Worm (Caenorhabditis elegans) whole organism, young adult: ENCODE data around the gene T23F11.11.

Source experiments
- B0019.2 ChIP-seq: fragments of 200-800 bp; sonication (Bioruptor generic); conservative IDR thresholded peaks from 2 replicates; pipeline ENCODE4 v1.3.6; 2022; ENCODE audit warnings: missing genetic modification reagents, missing genetic modification characterization, missing compliant biosample characterization
- B0261.1 ChIP-seq: sonication (generic microtip); optimal IDR thresholded peaks from 2 replicates; lab custom pipeline; 2016; ENCODE audit warnings: mild to moderate bottlenecking, missing genetic modification characterization, moderate library complexity, missing compliant biosample characterization
- F33H1.4 ChIP-seq: fragments of 200-800 bp; sonication (Bioruptor generic); IDR thresholded peaks from 2 replicates; pipeline ENCODE4 v1.3.6; 2022; ENCODE audit warnings: missing genetic modification reagents, missing genetic modification characterization, missing compliant biosample characterization
- F39B2.1 ChIP-seq: fragments of 200-800 bp; sonication (Bioruptor generic); IDR thresholded peaks from 2 replicates; pipeline ENCODE4 v1.3.6; 2022; ENCODE audit warnings: missing genetic modification reagents, missing genetic modification characterization, missing compliant biosample characterization
- F49E8.2 ChIP-seq: sonication (generic microtip); optimal IDR thresholded peaks from 3 replicates; lab custom pipeline; 2017; ENCODE audit warnings: missing genetic modification characterization, mild to moderate bottlenecking, missing compliant biosample characterization, antibody characterized with exemption, moderate library complexity; ENCODE audit not compliant: insufficient read depth
- F57A8.1 ChIP-seq: fragments of 200-800 bp; sonication (Bioruptor generic); optimal IDR thresholded peaks from 2 replicates; lab custom pipeline; 2018; ENCODE audit warnings: mild to moderate bottlenecking, missing genetic modification characterization, moderate library complexity, missing compliant biosample characterization
- Y56A3A.18 ChIP-seq: fragments of 200-800 bp; sonication (Bioruptor generic); IDR thresholded peaks from 2 replicates; pipeline ENCODE4 v1.3.6; 2022; ENCODE audit warnings: missing genetic modification reagents, missing genetic modification characterization, missing compliant biosample characterization
- Y67H2A.10 ChIP-seq: fragments of 200-800 bp; sonication (Bioruptor generic); conservative IDR thresholded peaks from 2 replicates; pipeline ENCODE4 v1.3.6; 2022; ENCODE audit warnings: missing genetic modification reagents, missing genetic modification characterization, missing compliant biosample characterization
- ama-1 ChIP-seq, 3 experiments: fragments of 150-350 bp in 1 of 3; sonication (generic microtip) in 2 of 3; optimal IDR thresholded peaks; 2 replicates each; lab custom pipeline; 2014 to 2018; ENCODE audit warnings: missing biosample characterization in 2 of 3, missing genetic modification characterization in 2 of 3, missing genetic modification reagents in 2 of 3
- attf-5 ChIP-seq: fragments of 200-800 bp; sonication (Bioruptor generic); optimal IDR thresholded peaks from 2 replicates; lab custom pipeline; 2018; ENCODE audit warnings: mild to moderate bottlenecking, missing genetic modification characterization, missing compliant biosample characterization
- bed-1 ChIP-seq: fragments of 200-800 bp; sonication (Bioruptor generic); IDR thresholded peaks from 2 replicates; pipeline ENCODE4 v1.3.6; 2022; ENCODE audit warnings: missing genetic modification reagents, missing genetic modification characterization, missing compliant biosample characterization
- ceh-40 ChIP-seq: fragments of 200-800 bp; sonication (Bioruptor generic); IDR thresholded peaks from 2 replicates; pipeline ENCODE4 v1.3.6; 2022; ENCODE audit warnings: missing genetic modification characterization, missing compliant biosample characterization
- ceh-58 ChIP-seq: fragments of 200-800 bp; sonication (Bioruptor generic); IDR thresholded peaks from 2 replicates; pipeline ENCODE4 v1.3.6; 2022; ENCODE audit warnings: missing genetic modification characterization, missing compliant biosample characterization
- dpl-1 ChIP-seq: fragments of 150-350 bp; optimal IDR thresholded peaks from 2 replicates; lab custom pipeline; 2014; ENCODE audit warnings: missing biosample characterization, missing genetic modification reagents, missing genetic modification characterization
- egrh-3 ChIP-seq: fragments of 200-800 bp; sonication (Bioruptor generic); IDR thresholded peaks from 2 replicates; pipeline ENCODE4 v1.3.6; 2022; ENCODE audit warnings: missing genetic modification reagents, missing genetic modification characterization, missing compliant biosample characterization
- ekl-4 ChIP-seq: fragments of 200-800 bp; sonication (Bioruptor generic); IDR thresholded peaks from 2 replicates; pipeline ENCODE4 v1.3.6; 2022; ENCODE audit warnings: missing genetic modification reagents, missing genetic modification characterization, missing compliant biosample characterization
- ets-4 ChIP-seq: fragments of 200-800 bp; sonication (Bioruptor generic); optimal IDR thresholded peaks from 2 replicates; lab custom pipeline; 2018; ENCODE audit warnings: mild to moderate bottlenecking, missing genetic modification characterization, missing compliant biosample characterization
- fkh-3 ChIP-seq: sonication (generic microtip); optimal IDR thresholded peaks from 2 replicates; lab custom pipeline; 2016; ENCODE audit warnings: mild to moderate bottlenecking, missing genetic modification characterization, missing compliant biosample characterization
- lag-1 ChIP-seq: fragments of 200-800 bp; sonication (Bioruptor generic); IDR thresholded peaks from 2 replicates; pipeline ENCODE4 v1.3.6; 2022; ENCODE audit warnings: missing genetic modification reagents, missing genetic modification characterization, missing compliant biosample characterization
- let-526 ChIP-seq: fragments of 200-800 bp; sonication (Bioruptor generic); IDR thresholded peaks from 2 replicates; pipeline ENCODE4 v1.3.6; 2022; ENCODE audit warnings: missing genetic modification reagents, missing genetic modification characterization, missing compliant biosample characterization
- lin-26 ChIP-seq: fragments of 200-800 bp; sonication (Bioruptor generic); IDR thresholded peaks from 2 replicates; pipeline ENCODE4 v1.3.6; 2022; ENCODE audit warnings: missing genetic modification reagents, missing genetic modification characterization, missing compliant biosample characterization
- lin-35 ChIP-seq, 3 experiments: fragments of 150-350 bp in 2 of 3; sonication (generic microtip) in 1 of 3; optimal IDR thresholded peaks; 2 replicates each; lab custom pipeline; 2014 to 2018; ENCODE audit warnings: missing biosample characterization in 3 of 3, missing genetic modification characterization in 3 of 3, missing genetic modification reagents in 3 of 3
- lin-40 ChIP-seq: sonication (generic microtip); optimal IDR thresholded peaks from 2 replicates; lab custom pipeline; 2016; ENCODE audit warnings: missing genetic modification characterization, mild to moderate bottlenecking, missing compliant biosample characterization, missing genotype, missing genetic modification reagents
- lin-54 ChIP-seq: fragments of 200-800 bp; sonication (Bioruptor generic); optimal IDR thresholded peaks from 2 replicates; lab custom pipeline; 2018; ENCODE audit warnings: mild to moderate bottlenecking, missing genetic modification characterization, missing compliant biosample characterization
- lsl-1 ChIP-seq: fragments of 200-800 bp; sonication (Bioruptor generic); optimal IDR thresholded peaks from 2 replicates; lab custom pipeline; 2018; ENCODE audit warnings: mild to moderate bottlenecking, missing genetic modification characterization, moderate library complexity, missing compliant biosample characterization
- madf-6 ChIP-seq: fragments of 200-800 bp; sonication (Bioruptor generic); IDR thresholded peaks from 2 replicates; pipeline ENCODE4 v1.3.6; 2022; ENCODE audit warnings: missing genetic modification reagents, missing genetic modification characterization, missing compliant biosample characterization
- mel-28 ChIP-seq: sonication (generic microtip); optimal IDR thresholded peaks from 2 replicates; lab custom pipeline; 2016; ENCODE audit warnings: borderline replicate concordance, mild to moderate bottlenecking, missing genetic modification characterization, missing compliant biosample characterization
- mxl-1 ChIP-seq: sonication (generic microtip); optimal IDR thresholded peaks from 2 replicates; lab custom pipeline; 2016; ENCODE audit warnings: missing genetic modification characterization, missing compliant biosample characterization
- nfya-1 ChIP-seq: sonication (generic microtip); optimal IDR thresholded peaks from 2 replicates; lab custom pipeline; 2017; ENCODE audit warnings: antibody characterized with exemption, missing compliant biosample characterization, missing genetic modification characterization, borderline replicate concordance; ENCODE audit not compliant: insufficient read depth
- nfyb-1 ChIP-seq: fragments of 200-800 bp; sonication (Bioruptor generic); IDR thresholded peaks from 2 replicates; pipeline ENCODE4 v1.3.6; 2022; ENCODE audit warnings: missing genetic modification reagents, missing genetic modification characterization, missing compliant biosample characterization
- nhr-179 ChIP-seq: sonication (generic microtip); optimal IDR thresholded peaks from 2 replicates; lab custom pipeline; 2016; ENCODE audit warnings: mild to moderate bottlenecking, missing genetic modification characterization, missing compliant biosample characterization
- nhr-90 ChIP-seq: sonication (generic microtip); optimal IDR thresholded peaks from 2 replicates; lab custom pipeline; 2016; ENCODE audit warnings: missing genotype, mild to moderate bottlenecking, missing genetic modification characterization, missing compliant biosample characterization
- rpc-1 ChIP-seq, 2 experiments: fragments of 150-350 bp in 1 of 2; sonication (generic microtip) in 1 of 2; optimal IDR thresholded peaks; 2 replicates each; lab custom pipeline; 2014 to 2018; ENCODE audit warnings: missing biosample characterization in 1 of 2, missing genetic modification characterization in 1 of 2, missing genetic modification reagents in 1 of 2, missing genotype in 1 of 2
- sea-2 ChIP-seq: fragments of 200-800 bp; sonication (Bioruptor generic); IDR thresholded peaks from 2 replicates; pipeline ENCODE4 v1.3.6; 2022; ENCODE audit warnings: missing genetic modification characterization, missing compliant biosample characterization
- snpc-1.3 ChIP-seq: sonication (generic microtip); optimal IDR thresholded peaks from 2 replicates; lab custom pipeline; 2017; ENCODE audit warnings: missing genetic modification characterization, mild to moderate bottlenecking, missing compliant biosample characterization, antibody characterized with exemption, moderate library complexity, missing genotype, missing genetic modification reagents; ENCODE audit not compliant: insufficient read depth
- snpc-3.4 ChIP-seq: sonication (generic microtip); optimal IDR thresholded peaks from 2 replicates; lab custom pipeline; 2017; ENCODE audit warnings: missing genetic modification characterization, mild to moderate bottlenecking, missing compliant biosample characterization, antibody characterized with exemption, moderate library complexity, missing genotype, missing genetic modification reagents
- tbx-9 ChIP-seq: sonication (generic microtip); optimal IDR thresholded peaks from 2 replicates; lab custom pipeline; 2016; ENCODE audit warnings: borderline replicate concordance, missing genetic modification characterization, inconsistent platforms, missing compliant biosample characterization
- tlf-1 ChIP-seq: fragments of 200-800 bp; sonication (Bioruptor generic); optimal IDR thresholded peaks from 2 replicates; lab custom pipeline; 2018; ENCODE audit warnings: mild to moderate bottlenecking, missing genetic modification characterization, missing compliant biosample characterization
- unc-130 ChIP-seq: sonication (generic microtip); optimal IDR thresholded peaks from 2 replicates; lab custom pipeline; 2016; ENCODE audit warnings: missing genetic modification reagents, missing genetic modification characterization, missing compliant biosample characterization
- ztf-18 ChIP-seq: sonication (generic microtip); optimal IDR thresholded peaks from 2 replicates; lab custom pipeline; 2016; ENCODE audit warnings: missing genotype, mild to moderate bottlenecking, missing genetic modification characterization, missing compliant biosample characterization
- ztf-28 ChIP-seq: fragments of 200-800 bp; sonication (Bioruptor generic); IDR thresholded peaks from 2 replicates; pipeline ENCODE4 v1.3.6; 2022; ENCODE audit warnings: missing genetic modification reagents, missing genetic modification characterization, missing compliant biosample characterization

Gene T23F11.11

ce11 chrIII:4699922-4700321 lies 28.5 kb upstream of the T23F11.11 start, which contains the start of gene sel-13:
Gene sel-13, minus strand, starts transcription at chrIII:4700224.
- no peak for TF ChIP-seq mel-28 (tag; lab: Kevin White, UChicago)
- no peak for TF ChIP-seq F33H1.4
- TF ChIP-seq ceh-40 (GFP tag; lab: Robert Waterston, UW), result no peak
- no peak for TF ChIP-seq lag-1
- TF ChIP-seq ets-4 (GFP tag; lab: Kevin White, UChicago), result no peak
- TF ChIP-seq, all 124 proteins: peak for 0

- TF ChIP-seq nhr-179, result no peak
- TF ChIP-seq unc-130 (GFP tag; lab: Kevin White, UChicago), result no peak
- TF ChIP-seq lin-54 (GFP tag; lab: Kevin White, UChicago), result no peak
- no peak for TF ChIP-seq F33H1.4
- no peak for TF ChIP-seq nfyb-1
- no peak for TF ChIP-seq mxl-1 (tag; lab: Kevin White, UChicago)
- no peak for TF ChIP-seq Y67H2A.10 (GFP tag; lab: Robert Waterston, UW)
- no peak for TF ChIP-seq F39B2.1
- no peak for TF ChIP-seq ztf-18 (tag; lab: Kevin White, UChicago)
- TF ChIP-seq F49E8.2 (tag; lab: Kevin White, UChicago), result no peak
Measured at ce11 chrIII:4697819-4698218, 26.4 kb upstream of the T23F11.11 start, which contains the start of gene dnj-18. Gene dnj-18, plus strand, starts transcription at chrIII:4698119.

DNA sequence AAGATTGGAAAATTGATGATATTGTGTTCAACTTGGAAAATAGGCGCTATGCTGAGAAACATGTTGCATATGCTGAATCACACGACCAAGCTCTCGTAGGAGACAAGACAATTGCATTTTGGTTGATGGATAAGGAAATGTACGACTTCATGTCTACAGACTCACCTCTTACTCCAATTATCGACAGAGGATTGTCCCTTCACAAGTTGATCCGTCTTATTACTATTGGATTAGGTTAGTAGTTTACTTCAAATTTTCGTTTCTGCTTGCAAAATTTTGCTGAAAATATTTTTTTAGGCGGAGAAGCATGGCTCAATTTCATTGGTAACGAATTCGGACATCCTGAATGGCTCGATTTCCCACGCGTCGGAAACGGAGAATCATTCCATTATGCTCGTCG lies 25.5 kb upstream of the T23F11.11 start:
- no peak for TF ChIP-seq rpc-1 (optimal IDR thresholded peaks at IDR 0.05; lab: Kevin White, UChicago)
- no peak for TF ChIP-seq rpc-1 (tag; optimal IDR thresholded peaks at IDR 0.05; lab: Kevin White, UChicago)
- TF ChIP-seq bed-1, result no peak
- TF ChIP-seq ceh-58 (GFP tag; lab: Robert Waterston, UW), result no peak
- no peak for TF ChIP-seq lsl-1
- no peak for TF ChIP-seq nfya-1 (tag; lab: Kevin White, UChicago)
- no peak for TF ChIP-seq lin-40 (tag; lab: Kevin White, UChicago)
- TF ChIP-seq F57A8.1, result no peak
- TF ChIP-seq Y56A3A.18, result no peak
- TF ChIP-seq fkh-3, result no peak
- TF ChIP-seq ekl-4, result no peak
- TF ChIP-seq B0261.1 (tag; lab: Kevin White, UChicago), result no peak
- no peak for TF ChIP-seq snpc-3.4 (tag; lab: Kevin White, UChicago)
- no peak for TF ChIP-seq nhr-90 (tag; lab: Kevin White, UChicago)
- TF ChIP-seq madf-6 (GFP tag; lab: Robert Waterston, UW), result no peak
- TF ChIP-seq F39B2.1, result no peak

ce11 chrIII:4695057-4695456 lies 23.7 kb upstream of the T23F11.11 start, which contains the start of gene T04A8.7:
Gene T04A8.7, plus strand, starts transcription at chrIII:4695357.
- TF ChIP-seq lin-26 (GFP tag; lab: Robert Waterston, UW), result no peak
- no peak for TF ChIP-seq ama-1 (optimal IDR thresholded peaks at IDR 0.05; lab: Kevin White, UChicago)
- peak in 1 of 2 experiments; percentile 18 for TF ChIP-seq ama-1 (GFP tag; optimal IDR thresholded peaks at IDR 0.05; lab: Kevin White, UChicago)
- peak; percentile 29 for TF ChIP-seq ztf-18 (tag; lab: Kevin White, UChicago)
- 0 out of 2 replicates have a peak, but pooled peaks have one; percentile 20 for TF ChIP-seq ekl-4

DNA sequence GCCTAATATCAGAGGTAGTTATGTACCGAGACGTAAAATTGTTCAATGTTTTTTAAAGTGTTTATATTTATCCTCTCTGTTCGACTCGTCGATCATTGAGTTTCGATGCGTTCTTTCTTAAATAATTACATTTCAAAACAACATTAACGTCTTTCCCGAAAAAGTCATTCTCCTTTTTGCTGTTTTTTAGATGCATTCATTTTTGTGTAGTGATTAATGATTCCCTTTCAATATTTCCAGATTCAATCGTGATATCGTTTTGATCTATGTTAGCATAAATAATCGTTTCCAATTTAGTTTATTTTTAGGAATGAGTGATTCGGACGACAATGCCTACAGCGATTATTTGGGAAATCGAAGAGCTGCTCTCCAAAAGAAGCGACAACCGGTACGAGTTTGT lies 22.3 kb upstream of the T23F11.11 start, which contains the start of gene T04A8.8:
Gene T04A8.8, plus strand, starts transcription at position 301 of the 400 bp plus-strand sequence.
- TF ChIP-seq attf-5 (GFP tag; lab: Kevin White, UChicago) (no peak), nfya-1 (tag; lab: Kevin White, UChicago) (no peak), snpc-3.4 (tag; lab: Kevin White, UChicago) (no peak), dpl-1 (no peak), fkh-3 (no peak), nhr-179 (no peak), tlf-1 (GFP tag; lab: Kevin White, UChicago) (no peak), let-526 (no peak), lin-35 (GFP tag; optimal IDR thresholded peaks at IDR 0.05; lab: Kevin White, UChicago) (no peak), snpc-1.3 (tag; lab: Kevin White, UChicago) (no peak), tbx-9 (tag; lab: Kevin White, UChicago) (no peak), madf-6 (GFP tag; lab: Robert Waterston, UW) (no peak), unc-130 (GFP tag; lab: Kevin White, UChicago) (no peak), sea-2 (GFP tag; lab: Robert Waterston, UW) (no peak), egrh-3 (GFP tag; lab: Robert Waterston, UW) (no peak), ztf-28 (GFP tag; lab: Robert Waterston, UW) (no peak), B0019.2 (no peak)
